Fruit fly (Drosophila melanogaster) whole organism, embryonic: ENCODE data around the gene Cad74A.

Source experiments
- Aef1 ChIP-seq: fragments of 200-800 bp; sonication (Bioruptor generic); IDR thresholded peaks from 3 replicates; pipeline ENCODE4 v1.3.6; 2022; ENCODE audit warnings: missing biosample characterization, missing genetic modification characterization
- Awh ChIP-seq: fragments of 200-800 bp; sonication (Bioruptor generic); IDR thresholded peaks from 2 replicates; pipeline ENCODE4, ENCODE4 v1.3.6; 2022; ENCODE audit warnings: missing biosample characterization, missing genetic modification characterization
- B-H1 ChIP-seq: fragments of 200-800 bp; sonication (Bioruptor generic); IDR thresholded peaks from 3 replicates; pipeline ENCODE4 v1.3.6; 2022; ENCODE audit warnings: missing biosample characterization, missing genetic modification characterization
- Bdp1 ChIP-seq: fragments of 200-800 bp; sonication (Bioruptor generic); optimal IDR thresholded peaks from 3 replicates; lab custom pipeline; 2016; ENCODE audit warnings: missing biosample characterization, missing genetic modification characterization
- CG1024 ChIP-seq: fragments of 200-800 bp; sonication (Bioruptor generic); IDR thresholded peaks from 2 replicates; pipeline ENCODE4 v1.3.6; 2022; ENCODE audit warnings: missing biosample characterization, missing genetic modification characterization
- CG11456 ChIP-seq: fragments of 200-800 bp; sonication (Bioruptor generic); IDR thresholded peaks from 3 replicates; pipeline ENCODE4 v1.3.6; 2022; ENCODE audit warnings: missing biosample characterization, missing genetic modification characterization
- CG11695 ChIP-seq: fragments of 200-800 bp; sonication (Bioruptor generic); IDR thresholded peaks from 3 replicates; pipeline ENCODE4 v1.3.6; 2022; ENCODE audit warnings: missing biosample characterization, missing genetic modification characterization
- CG12071 ChIP-seq: fragments of 200-800 bp; sonication (Bioruptor generic); optimal IDR thresholded peaks from 3 replicates; lab custom pipeline; 2018; ENCODE audit warnings: missing biosample characterization, mild to moderate bottlenecking, missing genetic modification characterization
- CG12236 ChIP-seq: fragments of 200-800 bp; sonication (Bioruptor generic); optimal IDR thresholded peaks from 2 replicates; lab custom pipeline; 2016; ENCODE audit warnings: missing biosample characterization, missing genetic modification characterization
- CG12769 ChIP-seq: fragments of 200-800 bp; sonication (Bioruptor generic); optimal IDR thresholded peaks from 2 replicates; lab custom pipeline; 2019; ENCODE audit warnings: missing biosample characterization, mild to moderate bottlenecking, missing genetic modification characterization, moderate library complexity
- CG14441 ChIP-seq: fragments of 200-800 bp; sonication (Bioruptor generic); IDR thresholded peaks from 2 replicates; pipeline ENCODE4 v1.3.6; 2022; ENCODE audit warnings: missing biosample characterization, missing genetic modification characterization
- CG15269 ChIP-seq: fragments of 200-800 bp; sonication (Bioruptor generic); optimal IDR thresholded peaks from 2 replicates; lab custom pipeline; 2018; ENCODE audit warnings: missing biosample characterization, mild to moderate bottlenecking, missing genetic modification characterization, moderate library complexity
- CG17186 ChIP-seq: fragments of 200-800 bp; sonication (Bioruptor generic); optimal IDR thresholded peaks from 3 replicates; lab custom pipeline; 2017; ENCODE audit warnings: missing biosample characterization, missing genetic modification reagents, missing genetic modification characterization
- CG17568 ChIP-seq: fragments of 200-800 bp; sonication (Bioruptor generic); optimal IDR thresholded peaks from 2 replicates; lab custom pipeline; 2018; ENCODE audit warnings: missing biosample characterization, mild to moderate bottlenecking, missing genetic modification characterization, moderate library complexity
- CG31224 ChIP-seq: fragments of 200-800 bp; sonication (Bioruptor generic); IDR thresholded peaks from 2 replicates; pipeline ENCODE4 v1.3.6; 2022; ENCODE audit warnings: missing biosample characterization, missing genetic modification characterization
- CG4424 ChIP-seq: fragments of 200-800 bp; sonication (Bioruptor generic); optimal IDR thresholded peaks from 3 replicates; lab custom pipeline; 2016; ENCODE audit warnings: missing biosample characterization, missing genetic modification characterization
- CG4854 ChIP-seq: fragments of 200-800 bp; sonication (Bioruptor generic); optimal IDR thresholded peaks from 2 replicates; lab custom pipeline; 2016; ENCODE audit warnings: missing biosample characterization, missing genetic modification characterization, inconsistent platforms
- CG6791 ChIP-seq: fragments of 200-800 bp; sonication (Bioruptor generic); IDR thresholded peaks from 3 replicates; pipeline ENCODE4 v1.3.6; 2022; ENCODE audit warnings: missing biosample characterization, missing genetic modification characterization; ENCODE audit not compliant: partially characterized antibody
- CG8388 ChIP-seq: fragments of 200-800 bp; sonication (Bioruptor generic); optimal IDR thresholded peaks from 2 replicates; lab custom pipeline; 2019; ENCODE audit warnings: missing biosample characterization, mild to moderate bottlenecking, missing genetic modification characterization, moderate library complexity
- CG9727 ChIP-seq: fragments of 200-800 bp; sonication (Bioruptor generic); optimal IDR thresholded peaks from 3 replicates; lab custom pipeline; 2017; ENCODE audit warnings: missing biosample characterization, mild to moderate bottlenecking, missing genetic modification characterization
- CTCF ChIP-seq: fragments of 200-800 bp; sonication (Bioruptor generic); optimal IDR thresholded peaks from 2 replicates; lab custom pipeline; 2017; ENCODE audit warnings: missing biosample characterization, mild to moderate bottlenecking, missing genetic modification characterization, moderate library complexity
- Camta ChIP-seq: fragments of 200-800 bp; sonication (Bioruptor generic); optimal IDR thresholded peaks from 2 replicates; lab custom pipeline; 2016; ENCODE audit warnings: missing biosample characterization, missing genetic modification characterization
- D ChIP-seq, 2 experiments: fragments of 200-800 bp in 1 of 2; fragments of >200 bp in 1 of 2; sonication (Bioruptor generic) in 1 of 2; optimal IDR thresholded peaks; 2 replicates in 1 of 2; 3 replicates in 1 of 2; lab custom pipeline; 2017; ENCODE audit warnings: mild to moderate bottlenecking in 1 of 2, missing biosample characterization in 1 of 2, missing genetic modification characterization in 1 of 2, missing genetic modification reagents in 1 of 2
- Dbx ChIP-seq: fragments of 200-800 bp; sonication (Bioruptor generic); IDR thresholded peaks from 3 replicates; pipeline ENCODE4 v1.3.6; 2022; ENCODE audit warnings: missing biosample characterization, missing genetic modification characterization
- Dip3 ChIP-seq: fragments of 200-800 bp; sonication (Bioruptor generic); optimal IDR thresholded peaks from 3 replicates; lab custom pipeline; 2016; ENCODE audit warnings: missing biosample characterization, missing genetic modification characterization
- Eip74EF ChIP-seq, 2 experiments: fragments of 200-800 bp in 1 of 2; fragments of >200 bp in 1 of 2; sonication (Bioruptor generic) in 1 of 2; optimal IDR thresholded peaks; 2 replicates each; lab custom pipeline; 2017 to 2019; ENCODE audit warnings: missing biosample characterization in 2 of 2, missing genetic modification characterization in 2 of 2, mild to moderate bottlenecking in 1 of 2, moderate library complexity in 1 of 2
- Ets65A ChIP-seq: fragments of 200-800 bp; sonication (Bioruptor generic); peaks from one replicate; lab custom pipeline; 2016; ENCODE audit warnings: missing biosample characterization, missing genetic modification characterization
- Fer3 ChIP-seq: fragments of 200-800 bp; sonication (Bioruptor generic); optimal IDR thresholded peaks from 2 replicates; lab custom pipeline; 2018; ENCODE audit warnings: missing biosample characterization, mild to moderate bottlenecking, missing genetic modification characterization, moderate library complexity
- Gsc ChIP-seq: fragments of 200-800 bp; sonication (Bioruptor generic); IDR thresholded peaks from 2 replicates; pipeline ENCODE4 v1.3.6; 2022; ENCODE audit warnings: missing biosample characterization, missing genetic modification characterization
- H15 ChIP-seq: fragments of 200-800 bp; sonication (Bioruptor generic); IDR thresholded peaks from 3 replicates; pipeline ENCODE4 v1.3.6; 2022; ENCODE audit warnings: missing biosample characterization, missing genetic modification characterization
- Hr39 ChIP-seq: fragments of >200 bp; optimal IDR thresholded peaks from 2 replicates; lab custom pipeline; 2017
- Med ChIP-seq: fragments of 200-800 bp; sonication (Bioruptor generic); peaks from one replicate; lab custom pipeline; 2016; ENCODE audit warnings: missing biosample characterization, missing genetic modification characterization, mild to moderate bottlenecking, inconsistent platforms, moderate library complexity
- Nf-YC ChIP-seq: fragments of 200-800 bp; optimal IDR thresholded peaks from 3 replicates; lab custom pipeline; 2019; ENCODE audit warnings: missing biosample characterization, mild to moderate bottlenecking, missing genetic modification characterization, moderate library complexity
- Oaz ChIP-seq: fragments of 200-800 bp; sonication (Bioruptor generic); IDR thresholded peaks from 2 replicates; pipeline ENCODE4 v1.3.6; 2022; ENCODE audit warnings: missing biosample characterization, missing genetic modification characterization
- Xrp1 ChIP-seq: fragments of 200-800 bp; sonication (Bioruptor generic); IDR thresholded peaks from 2 replicates; pipeline ENCODE4 v1.3.6; 2022; ENCODE audit warnings: missing biosample characterization, missing genetic modification characterization
- cad ChIP-seq: fragments of >200 bp; optimal IDR thresholded peaks from 2 replicates; lab custom pipeline; 2017; ENCODE audit warnings: missing biosample characterization, missing genetic modification characterization
- chinmo ChIP-seq: fragments of 200-800 bp; sonication (Bioruptor generic); IDR thresholded peaks from 4 replicates; pipeline ENCODE4 v1.3.6; 2022; ENCODE audit warnings: missing biosample characterization, missing genetic modification characterization; ENCODE audit not compliant: partially characterized antibody
- cwo ChIP-seq: fragments of 200-800 bp; sonication (Bioruptor generic); optimal IDR thresholded peaks from 3 replicates; lab custom pipeline; 2017; ENCODE audit warnings: missing biosample characterization, missing genetic modification characterization, mild to moderate bottlenecking, moderate library complexity, missing genetic modification reagents
- emc ChIP-seq: fragments of 200-800 bp; sonication (Bioruptor generic); optimal IDR thresholded peaks from 2 replicates; lab custom pipeline; 2016; ENCODE audit warnings: missing biosample characterization, missing genetic modification characterization
- gcm ChIP-seq: fragments of 200-800 bp; sonication (Bioruptor generic); optimal IDR thresholded peaks from 2 replicates; lab custom pipeline; 2019; ENCODE audit warnings: missing biosample characterization, mild to moderate bottlenecking, missing genetic modification characterization, moderate library complexity
- pzg ChIP-seq: fragments of 200-800 bp; sonication (Bioruptor generic); optimal IDR thresholded peaks from 3 replicates; lab custom pipeline; 2018; ENCODE audit warnings: missing biosample characterization, mild to moderate bottlenecking, missing genetic modification characterization, moderate library complexity
- sna ChIP-seq: fragments of 200-800 bp; sonication (Bioruptor generic); IDR thresholded peaks from 2 replicates; pipeline ENCODE4 v1.3.6; 2022; ENCODE audit warnings: missing biosample characterization, missing genetic modification characterization; ENCODE audit not compliant: partially characterized antibody
- ssp ChIP-seq: fragments of 200-800 bp; sonication (Bioruptor generic); IDR thresholded peaks from 2 replicates; pipeline ENCODE4 v1.3.6; 2022; ENCODE audit warnings: missing biosample characterization, missing genetic modification characterization
- stc ChIP-seq: fragments of 200-800 bp; sonication (Bioruptor generic); IDR thresholded peaks from 2 replicates; pipeline ENCODE4 v1.3.6; 2022; ENCODE audit warnings: missing biosample characterization, missing genetic modification characterization
- sug ChIP-seq: fragments of 200-800 bp; optimal IDR thresholded peaks from 2 replicates; lab custom pipeline; 2019; ENCODE audit warnings: missing biosample characterization, mild to moderate bottlenecking, missing genetic modification characterization, moderate library complexity
- z ChIP-seq: fragments of 200-800 bp; sonication (Bioruptor generic); IDR thresholded peaks from 3 replicates; pipeline ENCODE4 v1.3.6; 2022; ENCODE audit warnings: missing biosample characterization, missing genetic modification characterization
- zfh2 ChIP-seq: fragments of 200-800 bp; sonication (Bioruptor generic); optimal IDR thresholded peaks from 2 replicates; lab custom pipeline; 2016; ENCODE audit warnings: missing biosample characterization, missing genetic modification characterization

The Cad74A gene

DNA sequence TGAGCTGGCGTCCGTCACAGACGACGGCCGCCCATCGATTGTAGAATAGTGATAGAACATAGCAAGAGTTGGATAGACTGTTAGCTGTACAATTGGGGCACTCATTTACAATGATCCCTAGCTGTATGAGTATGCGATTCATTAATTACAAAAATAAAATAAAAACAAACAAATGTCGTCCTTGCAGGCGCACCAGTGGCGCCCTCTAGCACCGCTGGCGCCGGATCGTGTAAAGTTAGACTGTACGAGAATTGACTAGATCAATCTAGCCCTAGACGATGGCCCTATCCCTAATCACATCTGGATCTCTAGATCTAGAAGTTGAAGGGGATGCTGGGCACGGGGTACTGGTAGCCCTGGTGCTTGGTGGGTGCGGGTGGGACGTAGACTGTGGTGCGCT is 4.4 kb upstream of the Cad74A start:
- no peak for TF ChIP-seq Eip74EF (GFP tag; optimal IDR thresholded peaks at IDR 0.05; lab: Kevin White, UChicago)
- 0 out of 3 replicates have a peak, but pooled peaks have one; percentile 13 for TF ChIP-seq H15 (GFP tag; lab: Robert Waterston, UW)
- no peak for TF ChIP-seq CG12071
- no peak for TF ChIP-seq Aef1 (GFP tag; lab: Robert Waterston, UW)
- TF ChIP-seq sna (GFP tag; lab: Robert Waterston, UW) = no peak
- 0 out of 3 replicates have a peak, but pooled peaks have one; percentile 15 for TF ChIP-seq CG6791
- peak; percentile 65 for TF ChIP-seq CTCF
- peak; percentile 33 for TF ChIP-seq Med
- TF ChIP-seq Gsc = no peak
- no peak for TF ChIP-seq emc (GFP tag; lab: Kevin White, UChicago)
- TF ChIP-seq CG17186 (GFP tag; lab: Kevin White, UChicago) = no peak
- TF ChIP-seq Hr39 (lab: Kevin White, UChicago) = no peak
- 0 out of 3 replicates have a peak, but pooled peaks have one; percentile 42 for TF ChIP-seq Dbx (GFP tag; lab: Robert Waterston, UW)
- no peak for TF ChIP-seq CG17568
- TF ChIP-seq, all 482 proteins: peak for 5

DNA sequence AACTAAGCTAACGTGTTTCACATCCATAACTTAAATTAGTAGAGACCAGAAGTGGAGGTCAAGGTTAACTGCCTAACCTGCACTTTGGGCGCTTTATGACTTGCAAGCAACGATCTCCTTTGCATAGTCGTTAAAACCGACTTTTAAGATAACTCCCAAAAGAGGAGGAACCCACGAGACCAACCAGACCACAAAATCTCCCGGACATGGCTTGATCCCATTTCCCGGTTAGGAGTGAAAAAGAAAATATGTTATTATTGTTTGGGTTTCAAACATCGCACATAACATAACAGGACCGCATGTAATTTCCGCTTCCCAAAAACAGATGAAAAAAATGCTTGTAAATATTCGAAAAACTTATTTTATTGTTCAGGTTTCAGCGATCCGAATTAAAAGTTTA is 4.0 kb upstream of the Cad74A start:
- TF ChIP-seq chinmo (0 out of 4 replicates have a peak, but pooled peaks have one; percentile 30), cwo (no peak), CG12769 (tag; lab: Kevin White, UChicago) (peak; percentile 20), Ets65A (GFP tag; lab: Kevin White, UChicago) (peak; percentile 91)

DNA sequence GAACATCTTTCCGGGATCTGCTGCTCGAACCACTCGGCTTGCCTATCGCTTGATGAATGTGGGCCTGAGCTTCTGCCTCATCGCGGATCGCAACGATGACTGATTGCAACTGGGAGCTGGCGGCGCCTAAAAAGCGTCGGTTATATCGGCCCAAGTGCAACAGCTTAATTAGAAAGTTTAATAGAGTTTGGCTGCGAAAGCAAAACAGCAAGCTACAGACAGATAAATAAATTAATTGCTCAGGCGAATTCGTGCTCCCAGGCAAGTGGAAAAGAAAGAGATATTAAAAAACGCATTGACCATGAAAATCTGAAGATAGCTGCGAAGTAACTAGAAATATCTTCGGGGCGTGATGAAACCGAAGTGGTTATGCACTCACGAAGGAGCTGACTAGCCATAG is 3.3 kb upstream of the Cad74A start, which contains the start of gene CG13728:
TSS of gene CG13728 (minus strand) at position 101 of the 400 bp plus-strand sequence.
- peak; percentile 84 for TF ChIP-seq Ets65A (GFP tag; lab: Kevin White, UChicago)
- no peak for TF ChIP-seq Bdp1
- no peak for TF ChIP-seq stc (GFP tag; lab: Robert Waterston, UW)
- no peak for TF ChIP-seq D (optimal IDR thresholded peaks at IDR 0.05; lab: Kevin White, UChicago)
- TF ChIP-seq D (GFP tag; optimal IDR thresholded peaks at IDR 0.05; lab: Kevin White, UChicago) = no peak

DNA sequence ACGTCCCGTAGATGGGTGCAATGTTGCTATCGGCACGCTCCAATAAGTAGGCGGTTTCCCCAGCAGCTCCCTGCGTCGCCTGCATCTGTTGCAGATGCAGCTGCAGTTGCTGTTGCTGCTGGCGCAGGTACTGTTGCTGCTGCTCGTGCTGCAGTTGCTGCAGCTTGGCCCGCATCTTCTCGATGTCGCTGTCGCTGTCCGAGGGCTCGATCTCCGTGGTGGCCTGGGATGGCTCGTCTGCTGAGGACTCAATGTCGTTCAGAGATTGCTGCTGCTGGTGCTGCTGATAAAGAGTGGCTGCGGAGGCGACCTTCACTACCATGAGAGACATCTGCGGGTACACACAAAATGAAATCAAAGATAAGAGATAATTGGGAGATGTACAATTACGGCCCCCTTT is 2.7 kb upstream of the Cad74A start:
- no peak for TF ChIP-seq CG12236 (GFP tag; lab: Kevin White, UChicago)
- TF ChIP-seq pzg (GFP tag; lab: Kevin White, UChicago) = no peak
- 0 out of 2 replicates have a peak, but pooled peaks have one; percentile 7 for TF ChIP-seq ssp (GFP tag; lab: Robert Waterston, UW)
- no peak for TF ChIP-seq CG31224
- TF ChIP-seq zfh2 = no peak
- no peak for TF ChIP-seq Oaz
- no peak for TF ChIP-seq Dip3 (GFP tag; lab: Kevin White, UChicago)
- peak; percentile 91 for TF ChIP-seq gcm (GFP tag; lab: Kevin White, UChicago)
- TF ChIP-seq CG11695 = no peak
- no peak for TF ChIP-seq cad (GFP tag; lab: Kevin White, UChicago)
- no peak for TF ChIP-seq CG9727
- TF ChIP-seq, all 482 proteins: peak for 2

DNA sequence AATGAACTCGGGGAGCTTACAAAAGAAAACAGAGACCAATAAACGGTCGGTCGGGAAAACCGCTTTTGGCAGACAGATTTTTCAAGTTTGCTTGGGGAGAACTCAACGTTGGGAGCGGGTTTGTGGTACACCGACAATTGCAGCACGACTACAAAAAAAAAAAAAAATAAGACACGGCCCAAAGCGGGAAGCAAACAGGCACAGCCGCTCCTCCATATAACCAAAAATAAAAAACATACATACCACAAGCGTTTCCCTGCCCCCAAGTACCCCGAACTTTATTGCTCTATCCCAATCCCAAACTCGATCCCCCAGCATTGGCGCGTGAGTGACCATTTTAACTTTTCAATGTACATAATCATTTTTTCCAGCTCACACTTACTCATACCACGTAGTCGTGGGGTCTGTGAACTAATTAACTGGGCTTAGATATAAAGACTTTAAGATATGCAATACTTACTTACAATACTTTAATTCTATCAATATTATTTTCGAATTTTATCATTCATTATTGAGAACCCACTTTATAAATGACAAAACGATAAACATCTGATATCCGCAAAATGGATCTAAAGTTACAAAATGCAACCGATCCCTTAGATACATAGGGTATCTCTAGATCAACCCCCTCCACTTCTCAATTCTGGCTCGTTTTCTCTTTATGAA is 4.2 kb downstream of the Cad74A start:
- TF ChIP-seq Xrp1 (GFP tag; lab: Robert Waterston, UW) (0 out of 2 replicates have a peak, but pooled peaks have one; percentile 13), Awh (GFP tag; lab: Robert Waterston, UW) (no peak), CG1024 (GFP tag; lab: Robert Waterston, UW) (no peak), CG4424 (no peak), Fer3 (tag; lab: Kevin White, UChicago) (no peak), CG8388 (GFP tag; lab: Kevin White, UChicago) (peak; percentile 5), CG11456 (GFP tag; lab: Robert Waterston, UW) (no peak), CG15269 (tag; lab: Kevin White, UChicago) (no peak), CG4854 (GFP tag; lab: Kevin White, UChicago) (no peak), z (GFP tag; lab: Robert Waterston, UW) (no peak), sug (tag; lab: Kevin White, UChicago) (no peak), CG14441 (GFP tag; lab: Robert Waterston, UW) (no peak), B-H1 (GFP tag; lab: Robert Waterston, UW) (no peak), Nf-YC (tag; lab: Kevin White, UChicago) (no peak), Camta (no peak)
